Worm (Caenorhabditis elegans) whole organism, L4 larva: Measurements from ENCODE around the gene srx-105.

Experiments used
- F37D6.2 ChIP-seq: sonication (generic microtip); optimal IDR thresholded peaks from 2 replicates; lab custom pipeline; 2016; ENCODE audit warnings: mild to moderate bottlenecking, missing genetic modification characterization, missing compliant biosample characterization
- R02D3.7 ChIP-seq: fragments of 150-350 bp; sonication (generic microtip); optimal IDR thresholded peaks from 3 replicates; lab custom pipeline; 2014; ENCODE audit warnings: missing biosample characterization, missing genetic modification characterization
- Y48G9A.11 ChIP-seq: fragments of 200-800 bp; sonication (Bioruptor generic); IDR thresholded peaks from 2 replicates; pipeline ENCODE4 v1.3.6; 2022; ENCODE audit warnings: missing genetic modification reagents, missing genetic modification characterization, missing compliant biosample characterization
- Y75B8A.6 ChIP-seq: fragments of 200-800 bp; sonication (Bioruptor generic); IDR thresholded peaks from 2 replicates; pipeline ENCODE4 v1.3.6; 2022; ENCODE audit warnings: missing genetic modification reagents, missing genetic modification characterization, missing compliant biosample characterization
- ZK546.5 ChIP-seq, 2 experiments: sonication (generic microtip); optimal IDR thresholded peaks; 2 replicates each; lab custom pipeline; 2017; ENCODE audit warnings: missing biosample characterization in 2 of 2, missing genetic modification characterization in 2 of 2
- arid-1 ChIP-seq: fragments of 200-800 bp; sonication (Bioruptor generic); conservative IDR thresholded peaks from 2 replicates; pipeline ENCODE4 v1.3.6; 2022; ENCODE audit warnings: missing genetic modification reagents, missing genetic modification characterization, missing compliant biosample characterization
- ceh-20 ChIP-seq: fragments of 200-800 bp; sonication (Bioruptor generic); IDR thresholded peaks from 2 replicates; pipeline ENCODE4 v1.3.6; 2022; ENCODE audit warnings: missing genetic modification reagents, missing genetic modification characterization, missing compliant biosample characterization
- ceh-82 ChIP-seq: sonication (generic microtip); optimal IDR thresholded peaks from 2 replicates; lab custom pipeline; 2017; ENCODE audit warnings: missing biosample characterization, missing genetic modification characterization
- daf-12 ChIP-seq: fragments of 150-350 bp; optimal IDR thresholded peaks from 2 replicates; lab custom pipeline; 2014; ENCODE audit warnings: missing biosample characterization, missing genetic modification reagents, missing genetic modification characterization
- daf-8 ChIP-seq: fragments of 200-800 bp; sonication (Bioruptor generic); IDR thresholded peaks from 2 replicates; pipeline ENCODE4 v1.3.6; 2022; ENCODE audit warnings: missing genetic modification characterization, missing compliant biosample characterization
- dmd-6 ChIP-seq: fragments of 200-800 bp; sonication (Bioruptor generic); IDR thresholded peaks from 2 replicates; pipeline ENCODE4 v1.3.6; 2022; ENCODE audit warnings: missing genetic modification reagents, missing genetic modification characterization, missing compliant biosample characterization
- dpl-1 ChIP-seq: fragments of 150-350 bp; optimal IDR thresholded peaks from 2 replicates; lab custom pipeline; 2014; ENCODE audit warnings: missing biosample characterization, missing genetic modification reagents, missing genetic modification characterization
- duxl-1 ChIP-seq: sonication (generic microtip); optimal IDR thresholded peaks from 2 replicates; lab custom pipeline; 2016; ENCODE audit warnings: mild to moderate bottlenecking, missing genetic modification characterization, moderate library complexity, missing compliant biosample characterization; ENCODE audit not compliant: poor library complexity
- egl-27 ChIP-seq: sonication (generic microtip); optimal IDR thresholded peaks from 3 replicates; lab custom pipeline; 2017; ENCODE audit warnings: missing biosample characterization, missing genetic modification reagents, missing genetic modification characterization
- fos-1 ChIP-seq: fragments of 150-350 bp; optimal IDR thresholded peaks from 2 replicates; lab custom pipeline; 2014; ENCODE audit warnings: missing biosample characterization, missing genetic modification characterization
- gei-8 ChIP-seq: fragments of 200-800 bp; sonication (Bioruptor generic); optimal IDR thresholded peaks from 2 replicates; lab custom pipeline; 2018; ENCODE audit warnings: mild to moderate bottlenecking, missing genetic modification characterization, missing compliant biosample characterization
- hif-1 ChIP-seq, 2 experiments: sonication (generic microtip); optimal IDR thresholded peaks; 2 replicates each; lab custom pipeline; 2016 to 2017; ENCODE audit warnings: missing compliant biosample characterization in 2 of 2, missing genetic modification characterization in 2 of 2, missing genetic modification reagents in 2 of 2, missing genotype in 2 of 2, mild to moderate bottlenecking in 1 of 2
- hmg-1.1 ChIP-seq: fragments of 200-800 bp; sonication (Bioruptor generic); IDR thresholded peaks from 2 replicates; pipeline ENCODE4 v1.3.6; 2022; ENCODE audit warnings: missing genetic modification reagents, missing genetic modification characterization, missing compliant biosample characterization
- lin-13 ChIP-seq: fragments of 150-350 bp; optimal IDR thresholded peaks from 2 replicates; lab custom pipeline; 2014; ENCODE audit warnings: missing biosample characterization, missing genetic modification reagents, missing genetic modification characterization
- lir-3 ChIP-seq: sonication (generic microtip); optimal IDR thresholded peaks from 2 replicates; lab custom pipeline; 2016; ENCODE audit warnings: mild to moderate bottlenecking, missing genetic modification characterization, missing compliant biosample characterization
- madf-5 ChIP-seq, 2 experiments: fragments of 200-800 bp; sonication (Bioruptor generic); IDR thresholded peaks; 2 replicates each; pipeline ENCODE4 v1.3.6; 2022; ENCODE audit warnings: missing compliant biosample characterization in 2 of 2, missing genetic modification characterization in 2 of 2
- mdl-1 ChIP-seq, 2 experiments: fragments of 150-350 bp in 1 of 2; sonication (generic microtip) in 1 of 2; optimal IDR thresholded peaks; 2 replicates each; lab custom pipeline; 2014 to 2017; ENCODE audit warnings: missing biosample characterization in 2 of 2, missing genetic modification characterization in 2 of 2
- mep-1 ChIP-seq: fragments of 150-350 bp; sonication (generic microtip); optimal IDR thresholded peaks from 3 replicates; lab custom pipeline; 2014; ENCODE audit warnings: missing biosample characterization, missing genetic modification characterization
- mes-2 ChIP-seq: sonication (generic microtip); optimal IDR thresholded peaks from 2 replicates; lab custom pipeline; 2016; ENCODE audit warnings: missing genotype, mild to moderate bottlenecking, missing genetic modification characterization, missing compliant biosample characterization; ENCODE audit not compliant: poor library complexity, severe bottlenecking
- nhr-111 ChIP-seq: fragments of 200-800 bp; sonication (Bioruptor generic); optimal IDR thresholded peaks from 2 replicates; lab custom pipeline; 2018; ENCODE audit warnings: mild to moderate bottlenecking, missing genetic modification characterization, missing compliant biosample characterization
- nhr-25 ChIP-seq: sonication (generic microtip); optimal IDR thresholded peaks from 2 replicates; lab custom pipeline; 2017; ENCODE audit warnings: missing genetic modification characterization, mild to moderate bottlenecking, missing compliant biosample characterization, antibody characterized with exemption, moderate library complexity, borderline replicate concordance; ENCODE audit not compliant: insufficient read depth
- nhr-28 ChIP-seq: fragments of 150-350 bp; optimal IDR thresholded peaks from 2 replicates; lab custom pipeline; 2014; ENCODE audit warnings: missing biosample characterization, missing genetic modification characterization
- nhr-48 ChIP-seq: sonication (generic microtip); optimal IDR thresholded peaks from 2 replicates; lab custom pipeline; 2016; ENCODE audit warnings: mild to moderate bottlenecking, missing genetic modification characterization, missing compliant biosample characterization
- nhr-6 ChIP-seq: fragments of 150-350 bp; optimal IDR thresholded peaks from 2 replicates; lab custom pipeline; 2014; ENCODE audit warnings: missing biosample characterization, missing genetic modification characterization
- nhr-77 ChIP-seq: fragments of 150-350 bp; optimal IDR thresholded peaks from 2 replicates; lab custom pipeline; 2014; ENCODE audit warnings: missing biosample characterization, missing genetic modification characterization
- pqm-1 ChIP-seq: sonication (generic microtip); optimal IDR thresholded peaks from 2 replicates; lab custom pipeline; 2017; ENCODE audit warnings: missing biosample characterization, missing genetic modification characterization
- rbr-2 ChIP-seq: sonication (generic microtip); optimal IDR thresholded peaks from 2 replicates; lab custom pipeline; 2016; ENCODE audit warnings: missing genotype, missing genetic modification characterization, missing compliant biosample characterization
- unc-62 ChIP-seq, 3 experiments: fragments of 150-350 bp in 1 of 3; sonication (generic microtip); optimal IDR thresholded peaks in 2 of 3; peaks in 1 of 3; 1 replicate in 1 of 3; 2 replicates in 2 of 3; lab custom pipeline; 2014 to 2017; ENCODE audit warnings: missing biosample characterization in 3 of 3, missing genetic modification characterization in 3 of 3, missing genetic modification reagents in 3 of 3, missing genotype in 1 of 3
- zag-1 ChIP-seq: fragments of 150-350 bp; optimal IDR thresholded peaks from 2 replicates; lab custom pipeline; 2014; ENCODE audit warnings: missing biosample characterization, missing genetic modification characterization

Gene srx-105

ce11 chrII:3678978-3679377 lies 22.2 kb downstream of the srx-105 start:
- TF ChIP-seq F37D6.2 (no peak), ZK546.5 (tag; optimal IDR thresholded peaks at IDR 0.05; lab: Kevin White, UChicago) (no peak), Y48G9A.11 (no peak), unc-62 (GFP tag; optimal IDR thresholded peaks at IDR 0.05 in 1 of 2; lab: Kevin White, UChicago) (peak in 1 of 2 experiments; percentile 92), unc-62 (tag; optimal IDR thresholded peaks at IDR 0.05; lab: Kevin White, UChicago) (no peak), zag-1 (tag; lab: Kevin White, UChicago) (no peak), rbr-2 (tag; lab: Kevin White, UChicago) (no peak), nhr-48 (tag; lab: Kevin White, UChicago) (no peak), fos-1 (tag; lab: Kevin White, UChicago) (no peak)

- no peak for TF ChIP-seq nhr-28 (tag; lab: Kevin White, UChicago)
- TF ChIP-seq Y75B8A.6 (GFP tag; lab: Robert Waterston, UW), result no peak
- no peak for TF ChIP-seq nhr-25 (tag; lab: Kevin White, UChicago)
- no peak for TF ChIP-seq mep-1
- TF ChIP-seq daf-8 (GFP tag; lab: Robert Waterston, UW), result no peak
- no peak for TF ChIP-seq ceh-82 (tag; lab: Kevin White, UChicago)
- no peak for TF ChIP-seq madf-5 (GFP tag; IDR thresholded peaks at IDR 0.05; lab: Robert Waterston, UW)
- no peak for TF ChIP-seq unc-62 (GFP tag; optimal IDR thresholded peaks at IDR 0.05 in 1 of 2; lab: Kevin White, UChicago)
- TF ChIP-seq unc-62 (tag; optimal IDR thresholded peaks at IDR 0.05; lab: Kevin White, UChicago), result no peak
- no peak for TF ChIP-seq daf-12 (tag; lab: Kevin White, UChicago)
- no peak for TF ChIP-seq egl-27 (tag; lab: Kevin White, UChicago)
- no peak for TF ChIP-seq hif-1 (tag; optimal IDR thresholded peaks at IDR 0.05; lab: Kevin White, UChicago)
- no peak for TF ChIP-seq arid-1
- TF ChIP-seq dpl-1 (GFP tag; lab: Kevin White, UChicago), result no peak
- no peak for TF ChIP-seq mes-2
- TF ChIP-seq F37D6.2, result no peak
- TF ChIP-seq hmg-1.1 (GFP tag; lab: Robert Waterston, UW), result no peak
- no peak for TF ChIP-seq duxl-1 (tag; lab: Kevin White, UChicago)
- no peak for TF ChIP-seq dmd-6 (GFP tag; lab: Robert Waterston, UW)
- no peak for TF ChIP-seq lir-3
- no peak for TF ChIP-seq pqm-1
Observed at ce11 chrII:3675176-3675575, 26.0 kb downstream of the srx-105 start, which contains the start of gene F19B10.2. Gene F19B10.2 (plus strand): TSS chrII:3675476.

- no peak for TF ChIP-seq nhr-6 (tag; lab: Kevin White, UChicago)
- no peak for TF ChIP-seq nhr-25 (tag; lab: Kevin White, UChicago)
- TF ChIP-seq daf-8 (GFP tag; lab: Robert Waterston, UW), result no peak
- no peak for TF ChIP-seq R02D3.7 (tag; lab: Kevin White, UChicago)
- no peak for TF ChIP-seq ceh-20 (GFP tag; lab: Robert Waterston, UW)
Observed at ce11 chrII:3673493-3673892, 27.7 kb downstream of the srx-105 start, which contains the start of gene sea-1. Gene sea-1 (minus strand): TSS chrII:3673593.

- TF ChIP-seq nhr-77 (no peak), mdl-1 (tag; optimal IDR thresholded peaks at IDR 0.05; lab: Kevin White, UChicago) (no peak), lin-13 (GFP tag; lab: Kevin White, UChicago) (no peak), nhr-111 (no peak), nhr-28 (tag; lab: Kevin White, UChicago) (no peak), gei-8 (no peak)
Observed at ce11 chrII:3670956-3671355, 30.2 kb downstream of the srx-105 start, which contains the start of gene srx-98. Gene srx-98 (minus strand): TSS chrII:3671056.
